Worm (Caenorhabditis elegans) whole organism, L4 larva: Measurements from ENCODE around the gene R05D8.11.
A peak's percentile ranks its signal among the peaks of the same experiment; 100 is the strongest.

ENCODE experiments used
- D1046.2 ChIP-seq: fragments of 200-800 bp; sonication (Bioruptor generic); IDR thresholded peaks from 2 replicates; pipeline ENCODE4 v1.3.6; 2022; ENCODE audit warnings: missing genetic modification characterization, missing compliant biosample characterization
- F10B5.3 ChIP-seq: sonication (generic microtip); optimal IDR thresholded peaks from 2 replicates; lab custom pipeline; 2016; ENCODE audit warnings: mild to moderate bottlenecking, missing genetic modification characterization, missing compliant biosample characterization
- F37D6.2 ChIP-seq: sonication (generic microtip); optimal IDR thresholded peaks from 2 replicates; lab custom pipeline; 2016; ENCODE audit warnings: mild to moderate bottlenecking, missing genetic modification characterization, missing compliant biosample characterization
- F44E2.7 ChIP-seq: fragments of 200-800 bp; sonication (Bioruptor generic); IDR thresholded peaks from 2 replicates; pipeline ENCODE4 v2.1.2; 2022; ENCODE audit warnings: missing genetic modification characterization, missing compliant biosample characterization
- R02D3.7 ChIP-seq: fragments of 150-350 bp; sonication (generic microtip); optimal IDR thresholded peaks from 3 replicates; lab custom pipeline; 2014; ENCODE audit warnings: missing biosample characterization, missing genetic modification characterization
- T20F7.1 ChIP-seq: fragments of 200-800 bp; sonication (Bioruptor generic); optimal IDR thresholded peaks from 2 replicates; lab custom pipeline; 2018; ENCODE audit warnings: mild to moderate bottlenecking, missing genetic modification characterization, missing compliant biosample characterization
- ZK546.5 ChIP-seq, 2 experiments: sonication (generic microtip); optimal IDR thresholded peaks; 2 replicates each; lab custom pipeline; 2017; ENCODE audit warnings: missing biosample characterization in 2 of 2, missing genetic modification characterization in 2 of 2
- aha-1 ChIP-seq: fragments of 150-350 bp; peaks from one replicate; lab custom pipeline; 2014; ENCODE audit warnings: missing biosample characterization, missing genetic modification characterization
- arid-1 ChIP-seq: fragments of 200-800 bp; sonication (Bioruptor generic); conservative IDR thresholded peaks from 2 replicates; pipeline ENCODE4 v1.3.6; 2022; ENCODE audit warnings: missing genetic modification reagents, missing genetic modification characterization, missing compliant biosample characterization
- ceh-28 ChIP-seq: fragments of 150-350 bp; optimal IDR thresholded peaks from 2 replicates; lab custom pipeline; 2014; ENCODE audit warnings: missing biosample characterization, missing genetic modification reagents, missing genetic modification characterization
- ceh-62 ChIP-seq: sonication (generic microtip); optimal IDR thresholded peaks from 2 replicates; lab custom pipeline; 2017; ENCODE audit warnings: missing biosample characterization, missing genetic modification characterization
- ceh-82 ChIP-seq: sonication (generic microtip); optimal IDR thresholded peaks from 2 replicates; lab custom pipeline; 2017; ENCODE audit warnings: missing biosample characterization, missing genetic modification characterization
- cey-2 ChIP-seq: sonication (generic microtip); optimal IDR thresholded peaks from 3 replicates; lab custom pipeline; 2017; ENCODE audit warnings: missing genetic modification characterization, mild to moderate bottlenecking, missing compliant biosample characterization, antibody characterized with exemption, borderline replicate concordance; ENCODE audit not compliant: insufficient read depth
- daf-12 ChIP-seq: fragments of 150-350 bp; optimal IDR thresholded peaks from 2 replicates; lab custom pipeline; 2014; ENCODE audit warnings: missing biosample characterization, missing genetic modification reagents, missing genetic modification characterization
- daf-16 ChIP-seq, 3 experiments: sonication (generic microtip); optimal IDR thresholded peaks; 2 replicates each; lab custom pipeline; 2016 to 2017; ENCODE audit warnings: missing genetic modification characterization in 3 of 3, missing genetic modification reagents in 3 of 3, mild to moderate bottlenecking in 2 of 3, missing compliant biosample characterization in 2 of 3, missing biosample characterization in 1 of 3, moderate library complexity in 1 of 3
- daf-8 ChIP-seq: fragments of 200-800 bp; sonication (Bioruptor generic); IDR thresholded peaks from 2 replicates; pipeline ENCODE4 v1.3.6; 2022; ENCODE audit warnings: missing genetic modification characterization, missing compliant biosample characterization
- dmd-9 ChIP-seq: fragments of 200-800 bp; sonication (Bioruptor generic); IDR thresholded peaks from 2 replicates; pipeline ENCODE4 v1.3.6; 2022; ENCODE audit warnings: missing genetic modification reagents, missing genetic modification characterization, missing compliant biosample characterization
- dpl-1 ChIP-seq: fragments of 150-350 bp; optimal IDR thresholded peaks from 2 replicates; lab custom pipeline; 2014; ENCODE audit warnings: missing biosample characterization, missing genetic modification reagents, missing genetic modification characterization
- lin-39 ChIP-seq: fragments of 150-350 bp; optimal IDR thresholded peaks from 2 replicates; lab custom pipeline; 2014; ENCODE audit warnings: missing biosample characterization, missing genetic modification reagents, missing genetic modification characterization
- lir-3 ChIP-seq: sonication (generic microtip); optimal IDR thresholded peaks from 2 replicates; lab custom pipeline; 2016; ENCODE audit warnings: mild to moderate bottlenecking, missing genetic modification characterization, missing compliant biosample characterization
- lsy-2 ChIP-seq, 2 experiments: fragments of 150-350 bp in 1 of 2; sonication (generic microtip) in 1 of 2; optimal IDR thresholded peaks; 2 replicates each; lab custom pipeline; 2014 to 2017; ENCODE audit warnings: missing biosample characterization in 2 of 2, missing genetic modification characterization in 2 of 2
- mdl-1 ChIP-seq, 2 experiments: fragments of 150-350 bp in 1 of 2; sonication (generic microtip) in 1 of 2; optimal IDR thresholded peaks; 2 replicates each; lab custom pipeline; 2014 to 2017; ENCODE audit warnings: missing biosample characterization in 2 of 2, missing genetic modification characterization in 2 of 2
- mep-1 ChIP-seq: fragments of 150-350 bp; sonication (generic microtip); optimal IDR thresholded peaks from 3 replicates; lab custom pipeline; 2014; ENCODE audit warnings: missing biosample characterization, missing genetic modification characterization
- mes-2 ChIP-seq: sonication (generic microtip); optimal IDR thresholded peaks from 2 replicates; lab custom pipeline; 2016; ENCODE audit warnings: missing genotype, mild to moderate bottlenecking, missing genetic modification characterization, missing compliant biosample characterization; ENCODE audit not compliant: poor library complexity, severe bottlenecking
- nhr-10 ChIP-seq: fragments of 150-350 bp; optimal IDR thresholded peaks from 2 replicates; lab custom pipeline; 2014; ENCODE audit warnings: missing biosample characterization, missing genetic modification characterization
- nhr-11 ChIP-seq: fragments of 150-350 bp; optimal IDR thresholded peaks from 2 replicates; lab custom pipeline; 2014; ENCODE audit warnings: missing biosample characterization, missing genetic modification characterization
- nhr-6 ChIP-seq: fragments of 150-350 bp; optimal IDR thresholded peaks from 2 replicates; lab custom pipeline; 2014; ENCODE audit warnings: missing biosample characterization, missing genetic modification characterization
- nhr-77 ChIP-seq: fragments of 150-350 bp; optimal IDR thresholded peaks from 2 replicates; lab custom pipeline; 2014; ENCODE audit warnings: missing biosample characterization, missing genetic modification characterization
- php-3 ChIP-seq: fragments of 200-800 bp; sonication (Bioruptor generic); IDR thresholded peaks from 2 replicates; pipeline ENCODE4 v1.3.6; 2022; ENCODE audit warnings: missing genetic modification reagents, missing genetic modification characterization, missing compliant biosample characterization
- set-16 ChIP-seq: fragments of 200-800 bp; sonication (Bioruptor generic); IDR thresholded peaks from 2 replicates; pipeline ENCODE4 v1.3.6; 2022; ENCODE audit warnings: missing genetic modification reagents, missing genetic modification characterization, missing compliant biosample characterization
- skn-1 ChIP-seq: fragments of 150-350 bp; optimal IDR thresholded peaks from 2 replicates; lab custom pipeline; 2014; ENCODE audit warnings: missing biosample characterization, missing genetic modification characterization
- snpc-4 ChIP-seq: fragments of 150-350 bp; optimal IDR thresholded peaks from 2 replicates; lab custom pipeline; 2014; ENCODE audit warnings: missing biosample characterization, missing genetic modification characterization
- tra-1 ChIP-seq: fragments of 200-800 bp; sonication (Bioruptor generic); IDR thresholded peaks from 2 replicates; pipeline ENCODE4 v1.3.6; 2022; ENCODE audit warnings: missing genetic modification reagents, missing genetic modification characterization, missing compliant biosample characterization
- unc-130 ChIP-seq: sonication (generic microtip); optimal IDR thresholded peaks from 2 replicates; lab custom pipeline; 2016; ENCODE audit warnings: missing genetic modification reagents, missing genetic modification characterization, missing compliant biosample characterization
- vab-7 ChIP-seq: fragments of 200-800 bp; sonication (Bioruptor generic); IDR thresholded peaks from 2 replicates; pipeline ENCODE4 v1.3.6; 2022; ENCODE audit warnings: missing genetic modification reagents, missing genetic modification characterization, missing compliant biosample characterization
- zag-1 ChIP-seq: fragments of 150-350 bp; optimal IDR thresholded peaks from 2 replicates; lab custom pipeline; 2014; ENCODE audit warnings: missing biosample characterization, missing genetic modification characterization
- zfp-3 ChIP-seq: fragments of 200-800 bp; sonication (Bioruptor generic); conservative IDR thresholded peaks from 2 replicates; pipeline ENCODE4 v1.3.6; 2022; ENCODE audit warnings: missing genetic modification reagents, missing genetic modification characterization, missing compliant biosample characterization
- zip-11 ChIP-seq: fragments of 200-800 bp; sonication (Bioruptor generic); IDR thresholded peaks from 2 replicates; pipeline ENCODE4 v1.3.6; 2022; ENCODE audit warnings: missing genetic modification characterization, missing compliant biosample characterization

Gene R05D8.11

ce11 chrV:2757226-2757893 lies 23.3 kb downstream of the R05D8.11 start, which contains the start of gene srx-28:
Gene srx-28, minus strand, starts transcription at chrV:2757276.
- 0 out of 2 replicates have a peak, but pooled peaks have one; percentile 48 for TF ChIP-seq dmd-9 (GFP tag; lab: Robert Waterston, UW)
- TF ChIP-seq set-16 (GFP tag; lab: Robert Waterston, UW): peak; percentile 86
- no peak for TF ChIP-seq daf-8 (GFP tag; lab: Robert Waterston, UW)
- TF ChIP-seq aha-1 (tag; lab: Kevin White, UChicago): peak; percentile 37
- TF ChIP-seq, all 104 proteins: peak for 3

ce11 chrV:2753007-2753406 lies 27.7 kb downstream of the R05D8.11 start, which contains the start of gene srx-26:
Gene srx-26, minus strand, starts transcription at chrV:2753107.
- no peak for TF ChIP-seq T20F7.1
- no peak for TF ChIP-seq F44E2.7 (GFP tag; lab: Robert Waterston, UW)
- TF ChIP-seq ZK546.5 (tag; optimal IDR thresholded peaks at IDR 0.05; lab: Kevin White, UChicago): no peak
- no peak for TF ChIP-seq zip-11 (GFP tag; lab: Robert Waterston, UW)

- TF ChIP-seq tra-1 (GFP tag; lab: Robert Waterston, UW) (no peak), cey-2 (tag; lab: Kevin White, UChicago) (no peak), zfp-3 (GFP tag; lab: Robert Waterston, UW) (no peak), php-3 (no peak), nhr-10 (tag; lab: Kevin White, UChicago) (no peak), F44E2.7 (GFP tag; lab: Robert Waterston, UW) (no peak), F10B5.3 (no peak), unc-130 (GFP tag; lab: Kevin White, UChicago) (no peak), F37D6.2 (tag; lab: Kevin White, UChicago) (no peak), ceh-62 (tag; lab: Kevin White, UChicago) (no peak), ceh-82 (tag; lab: Kevin White, UChicago) (no peak), mes-2 (tag; lab: Kevin White, UChicago) (no peak), arid-1 (no peak), skn-1 (no peak), vab-7 (GFP tag; lab: Robert Waterston, UW) (no peak)
- TF ChIP-seq, all 104 proteins: peak for 0
These were observed 30.7 kb downstream of the R05D8.11 start, which contains the start of gene srx-24 for ce11 chrV:2750006-2750405. Gene srx-24, minus strand, starts transcription at chrV:2750106.

- TF ChIP-seq ceh-28 (tag; lab: Kevin White, UChicago) (no peak), set-16 (GFP tag; lab: Robert Waterston, UW) (peak; percentile 85)
These were observed 34.3 kb downstream of the R05D8.11 start for ce11 chrV:2746404-2746803.

ce11 chrV:2742298-2742697 lies 38.4 kb downstream of the R05D8.11 start, which contains the start of gene srg-62:
Gene srg-62, minus strand, starts transcription at chrV:2742398.
- TF ChIP-seq ceh-82 (tag; lab: Kevin White, UChicago): no peak
- no peak for TF ChIP-seq nhr-11 (tag; lab: Kevin White, UChicago)
- no peak for TF ChIP-seq mdl-1 (tag; optimal IDR thresholded peaks at IDR 0.05; lab: Kevin White, UChicago)
- no peak for TF ChIP-seq snpc-4 (tag; lab: Kevin White, UChicago)
- TF ChIP-seq lsy-2 (tag; optimal IDR thresholded peaks at IDR 0.05; lab: Kevin White, UChicago): no peak
- no peak for TF ChIP-seq lir-3 (tag; lab: Kevin White, UChicago)
- TF ChIP-seq lin-39 (tag; lab: Kevin White, UChicago): no peak
- TF ChIP-seq daf-12 (tag; lab: Kevin White, UChicago): no peak
- TF ChIP-seq nhr-77: no peak
- TF ChIP-seq D1046.2 (GFP tag; lab: Robert Waterston, UW): no peak
- TF ChIP-seq mep-1 (tag; lab: Kevin White, UChicago): no peak
- no peak for TF ChIP-seq R02D3.7 (tag; lab: Kevin White, UChicago)
- no peak for TF ChIP-seq zip-11 (GFP tag; lab: Robert Waterston, UW)
- no peak for TF ChIP-seq dpl-1 (GFP tag; lab: Kevin White, UChicago)
- TF ChIP-seq daf-16 (GFP tag; optimal IDR thresholded peaks at IDR 0.05; lab: Kevin White, UChicago): no peak
- TF ChIP-seq daf-16 (tag; optimal IDR thresholded peaks at IDR 0.05; lab: Kevin White, UChicago): no peak
- no peak for TF ChIP-seq nhr-6
- TF ChIP-seq dmd-9 (GFP tag; lab: Robert Waterston, UW): no peak
- TF ChIP-seq zag-1: no peak
